Worm (Caenorhabditis elegans): ENCODE results near the gene R11D1.4.

R11D1.4 gene

DNA sequence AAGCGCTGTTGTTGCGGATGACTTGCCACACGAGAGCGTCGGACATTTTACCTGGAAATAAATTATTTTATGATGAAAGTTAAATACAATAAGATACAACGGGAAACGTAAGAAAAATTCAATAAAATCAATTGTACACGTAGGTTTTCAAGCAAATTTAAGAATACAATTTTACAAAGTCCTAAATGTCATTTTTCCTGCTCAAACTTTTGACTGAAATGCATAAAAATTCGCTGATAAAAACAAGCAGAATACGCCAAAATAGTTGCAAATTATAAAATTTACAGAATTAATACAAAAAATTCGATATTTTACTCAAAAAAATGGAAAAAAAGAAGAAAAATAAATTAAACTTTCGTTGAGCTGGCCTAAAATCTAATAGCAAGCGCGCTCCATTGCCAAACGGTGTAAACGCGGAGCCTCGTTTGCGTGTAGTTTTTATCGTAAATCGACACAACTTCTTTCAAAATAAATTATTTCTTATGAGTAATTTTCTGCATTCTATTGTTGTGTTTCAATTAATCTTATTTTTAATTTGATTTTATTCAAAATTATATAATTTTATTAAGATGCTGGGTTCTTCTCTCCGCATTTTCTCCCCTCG lies 14.1 kb upstream of the R11D1.4 start, which contains the start of the genes rpl-28 and mrpl-49:
Gene rpl-28, minus strand, starts transcription at position 51 of the 604 bp plus-strand sequence.
Gene mrpl-49, plus strand, starts transcription at position 570 of the 604 bp plus-strand sequence.
- TF ChIP-seq lin-13 (tag; optimal IDR thresholded peaks at IDR 0.05) (peak; percentile 86), mep-1 (tag; optimal IDR thresholded peaks at IDR 0.05) (peak; percentile 77), blmp-1 (tag; optimal IDR thresholded peaks at IDR 0.05) (no peak), nhr-2 (tag; optimal IDR thresholded peaks at IDR 0.05) (peak; percentile 53), cnd-1 (tag; optimal IDR thresholded peaks at IDR 0.05) (peak; percentile 28), unc-120 (tag; optimal IDR thresholded peaks at IDR 0.05; ENCODE audit: poor library complexity, severe bottlenecking) (no peak), unc-62 (GFP tag; optimal IDR thresholded peaks at IDR 0.05) (peak; percentile 16), pha-4 (tag; optimal IDR thresholded peaks at IDR 0.05) (peak; percentile 77), zip-8 (tag; optimal IDR thresholded peaks at IDR 0.05) (no peak), M03D4.4 (tag; optimal IDR thresholded peaks at IDR 0.05) (no peak), snpc-4 (tag; optimal IDR thresholded peaks at IDR 0.05) (no peak), ztf-11 (tag; optimal IDR thresholded peaks at IDR 0.05) (no peak), flh-1 (GFP tag; optimal IDR thresholded peaks at IDR 0.05) (no peak), elt-1 (tag; optimal IDR thresholded peaks at IDR 0.05; ENCODE audit: borderline replicate concordance, insufficient read depth) (no peak), tbx-8 (GFP tag; optimal IDR thresholded peaks at IDR 0.05) (no peak), nhr-12 (tag; optimal IDR thresholded peaks at IDR 0.05) (no peak), ceh-39 (tag; optimal IDR thresholded peaks at IDR 0.05) (peak; percentile 75), hlh-1 (tag; optimal IDR thresholded peaks at IDR 0.05) (peak; percentile 53), ces-1 (GFP tag; optimal IDR thresholded peaks at IDR 0.05) (peak; percentile 81), mab-5 (tag; optimal IDR thresholded peaks at IDR 0.05) (peak; percentile 34), elt-3 (tag; optimal IDR thresholded peaks at IDR 0.05) (no peak), nhr-237 (tag; optimal IDR thresholded peaks at IDR 0.05) (peak; percentile 89), drap-1 (GFP tag; optimal IDR thresholded peaks at IDR 0.05) (no peak), ceh-83 (GFP tag; optimal IDR thresholded peaks at IDR 0.05) (no peak), ceh-43 (GFP tag; optimal IDR thresholded peaks at IDR 0.05) (no peak), bed-3 (GFP tag; optimal IDR thresholded peaks at IDR 0.05) (no peak), lsy-2 (tag; optimal IDR thresholded peaks at IDR 0.05) (peak; percentile 87), lin-32 (GFP tag; optimal IDR thresholded peaks at IDR 0.05) (no peak), sem-2 (GFP tag; optimal IDR thresholded peaks at IDR 0.05) (no peak), ham-2 (GFP tag; optimal IDR thresholded peaks at IDR 0.05) (no peak), sptf-1 (tag; optimal IDR thresholded peaks at IDR 0.05) (no peak), mls-2 (tag; optimal IDR thresholded peaks at IDR 0.05) (no peak), nhr-28 (tag; optimal IDR thresholded peaks at IDR 0.05) (no peak), nhr-76 (tag; optimal IDR thresholded peaks at IDR 0.05) (no peak), unc-39 (tag; optimal IDR thresholded peaks at IDR 0.05) (no peak)

DNA sequence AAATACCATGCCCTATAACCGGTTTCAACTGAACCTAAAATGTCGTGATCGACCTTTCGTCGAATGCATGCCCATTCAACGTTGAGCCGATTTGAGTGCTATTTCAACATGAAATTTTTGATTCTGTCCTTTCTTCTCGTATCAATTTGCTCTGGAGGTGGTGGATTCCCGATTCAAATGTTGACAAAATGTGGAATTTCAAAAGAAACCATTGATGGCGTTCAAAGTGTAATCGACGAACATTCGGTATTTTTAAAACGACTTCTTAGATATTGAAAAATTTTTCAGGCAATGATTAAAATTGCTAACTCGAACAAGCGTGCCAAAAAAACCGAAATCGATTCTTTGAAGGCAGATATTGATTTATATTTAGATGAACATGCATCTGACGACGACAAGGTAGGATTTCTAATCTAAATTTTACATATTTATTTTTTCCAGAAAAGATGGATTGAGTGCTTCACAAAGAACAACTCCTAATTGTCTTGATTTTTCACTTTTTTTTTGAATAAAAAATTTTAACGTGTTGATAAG lies 13.2 kb upstream of the R11D1.4 start, which contains the start of gene R11D1.13:
Gene R11D1.13, plus strand, starts transcription at position 51 of the 534 bp plus-strand sequence.
- no peak for TF ChIP-seq sem-2 (GFP tag; optimal IDR thresholded peaks at IDR 0.05)
- TF ChIP-seq mep-1 (tag; optimal IDR thresholded peaks at IDR 0.05) = no peak
- TF ChIP-seq zip-8 (tag; optimal IDR thresholded peaks at IDR 0.05) = no peak
- TF ChIP-seq bed-3 (GFP tag; optimal IDR thresholded peaks at IDR 0.05) = no peak
- no peak for TF ChIP-seq ceh-39 (tag; optimal IDR thresholded peaks at IDR 0.05)
- TF ChIP-seq mab-5 (tag; optimal IDR thresholded peaks at IDR 0.05) = no peak
- no peak for TF ChIP-seq pha-4 (tag; optimal IDR thresholded peaks at IDR 0.05)
- TF ChIP-seq nhr-12 (tag; optimal IDR thresholded peaks at IDR 0.05) = no peak
- TF ChIP-seq ceh-43 (GFP tag; optimal IDR thresholded peaks at IDR 0.05) = no peak
- TF ChIP-seq nhr-237 (tag; optimal IDR thresholded peaks at IDR 0.05) = no peak
- no peak for TF ChIP-seq nhr-28 (tag; optimal IDR thresholded peaks at IDR 0.05)
- no peak for TF ChIP-seq flh-1 (GFP tag; optimal IDR thresholded peaks at IDR 0.05)
- no peak for TF ChIP-seq elt-1 (tag; optimal IDR thresholded peaks at IDR 0.05; ENCODE audit: borderline replicate concordance, insufficient read depth)
- TF ChIP-seq tbx-8 (GFP tag; optimal IDR thresholded peaks at IDR 0.05) = no peak
- no peak for TF ChIP-seq hlh-1 (tag; optimal IDR thresholded peaks at IDR 0.05)
- no peak for TF ChIP-seq lsy-2 (tag; optimal IDR thresholded peaks at IDR 0.05)

DNA sequence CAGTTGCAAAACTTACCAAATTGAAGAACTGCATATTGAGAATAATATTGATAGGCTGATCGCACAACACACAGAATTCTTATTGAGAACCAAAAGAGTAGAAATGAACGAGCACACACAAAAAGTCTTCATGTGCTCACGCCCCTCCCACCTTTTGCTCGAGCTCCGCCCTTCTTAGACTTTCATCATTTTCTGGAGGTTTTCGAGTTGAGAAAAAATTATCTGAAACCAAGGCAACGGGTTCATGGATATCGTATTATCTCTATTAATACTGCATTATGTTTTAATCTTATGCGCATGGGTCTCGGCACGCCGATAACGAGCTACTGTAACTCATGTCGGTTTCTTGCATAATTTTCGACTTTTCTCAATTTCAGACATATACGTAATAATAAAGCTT lies 11.9 kb upstream of the R11D1.4 start, which contains the start of gene R11D1.12:
Gene R11D1.12, minus strand, starts transcription at position 101 of the 400 bp plus-strand sequence.
- TF ChIP-seq nhr-76 (tag; optimal IDR thresholded peaks at IDR 0.05) = no peak
- TF ChIP-seq mls-2 (tag; optimal IDR thresholded peaks at IDR 0.05) = no peak
- no peak for TF ChIP-seq elt-3 (tag; optimal IDR thresholded peaks at IDR 0.05)
- no peak for TF ChIP-seq ces-1 (GFP tag; optimal IDR thresholded peaks at IDR 0.05)
- TF ChIP-seq cnd-1 (tag; optimal IDR thresholded peaks at IDR 0.05) = no peak
- no peak for TF ChIP-seq lin-32 (GFP tag; optimal IDR thresholded peaks at IDR 0.05)
- no peak for TF ChIP-seq lsy-2 (tag; optimal IDR thresholded peaks at IDR 0.05)
- no peak for TF ChIP-seq mep-1 (tag; optimal IDR thresholded peaks at IDR 0.05)
- TF ChIP-seq flh-1 (GFP tag; optimal IDR thresholded peaks at IDR 0.05) = no peak
- no peak for TF ChIP-seq nhr-28 (tag; optimal IDR thresholded peaks at IDR 0.05)
- TF ChIP-seq blmp-1 (tag; optimal IDR thresholded peaks at IDR 0.05) = no peak
- TF ChIP-seq mab-5 (tag; optimal IDR thresholded peaks at IDR 0.05) = no peak
- no peak for TF ChIP-seq ceh-83 (GFP tag; optimal IDR thresholded peaks at IDR 0.05)
- TF ChIP-seq nhr-2 (tag; optimal IDR thresholded peaks at IDR 0.05) = no peak
- no peak for TF ChIP-seq unc-39 (tag; optimal IDR thresholded peaks at IDR 0.05)
- TF ChIP-seq nhr-12 (tag; optimal IDR thresholded peaks at IDR 0.05) = no peak
- no peak for TF ChIP-seq nhr-237 (tag; optimal IDR thresholded peaks at IDR 0.05)
- TF ChIP-seq ceh-39 (tag; optimal IDR thresholded peaks at IDR 0.05) = no peak
- TF ChIP-seq unc-120 (tag; optimal IDR thresholded peaks at IDR 0.05; ENCODE audit: poor library complexity, severe bottlenecking) = no peak
- no peak for TF ChIP-seq M03D4.4 (tag; optimal IDR thresholded peaks at IDR 0.05)

Measured in whole organism, mixed stage, embryonic.